Worm (Caenorhabditis elegans): Measurements from ENCODE around the gene T24H10.1.
A peak's percentile ranks its signal among the peaks of the same experiment; 100 is the strongest.

Gene T24H10.1

DNA sequence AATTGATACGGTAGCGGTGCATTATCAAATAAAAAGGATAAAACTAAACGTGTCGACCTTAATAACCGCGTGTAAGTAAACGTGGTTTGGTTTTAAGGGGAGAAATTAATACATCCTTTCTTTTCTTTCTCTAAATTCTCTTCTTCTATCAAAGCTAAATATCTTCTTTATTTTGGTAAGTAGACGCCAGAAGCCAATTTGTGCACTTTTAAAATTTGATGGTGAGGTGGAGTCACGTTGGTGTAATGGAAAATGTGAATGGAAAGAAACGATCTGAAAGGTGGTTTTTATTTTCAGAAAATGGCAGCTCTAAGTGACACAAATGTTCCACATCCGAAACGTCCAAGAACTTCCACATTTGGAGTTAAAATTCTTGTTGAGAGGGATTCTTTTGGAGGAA is 1.6 kb downstream of the T24H10.1 start, which contains the start of gene T24H10.5:
T24H10.5 (plus strand) TSS at position 301 of the 400 bp plus-strand sequence.
- TF ChIP-seq efl-1 (optimal IDR thresholded peaks at IDR 0.05), result no peak
- peak in 1 of 2 experiments; percentile 48 for TF ChIP-seq efl-1 (GFP tag; optimal IDR thresholded peaks at IDR 0.05 in 1 of 2)
- no peak for TF ChIP-seq fkh-8 (tag; optimal IDR thresholded peaks at IDR 0.05)

DNA sequence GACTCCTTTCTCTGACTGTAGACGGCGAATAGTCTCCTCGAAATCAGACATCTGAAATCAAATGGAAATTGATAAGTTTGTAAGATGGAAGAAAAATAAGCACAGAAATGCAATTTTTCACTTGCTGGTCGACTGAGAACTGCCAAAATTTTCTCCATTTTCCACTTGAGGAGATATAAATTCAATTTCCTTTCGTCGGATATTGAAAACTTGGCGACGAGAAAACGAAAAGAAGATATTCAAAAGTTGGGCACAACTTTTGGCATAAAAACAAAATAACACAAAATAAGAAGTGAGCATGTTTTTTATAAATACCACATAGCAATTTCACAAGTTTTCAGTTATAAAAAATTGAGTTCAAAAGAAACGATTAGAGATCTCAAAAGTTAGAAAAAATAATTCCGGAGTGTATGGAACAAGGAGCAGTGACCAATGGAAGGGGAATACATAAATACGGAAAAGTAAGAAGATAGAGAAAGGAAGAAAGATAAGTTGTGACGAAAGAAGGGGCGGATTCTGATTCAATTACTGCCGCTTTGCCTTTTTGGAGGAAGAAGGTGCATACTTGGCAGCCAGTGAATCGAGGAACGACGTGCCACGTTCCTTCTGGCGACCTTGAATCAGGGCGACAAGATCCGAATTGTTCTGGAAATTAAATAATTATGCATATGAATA is 8.1 kb downstream of the T24H10.1 start, which contains the start of gene dyrb-1:
dyrb-1 (minus strand) TSS at position 51 of the 675 bp plus-strand sequence.
- TF ChIP-seq nhr-76 (tag; optimal IDR thresholded peaks at IDR 0.05), result no peak
- TF ChIP-seq sptf-1 (tag; optimal IDR thresholded peaks at IDR 0.05), result no peak
- TF ChIP-seq C04F5.9 (tag; optimal IDR thresholded peaks at IDR 0.05), result no peak
- TF ChIP-seq fkh-4 (tag; optimal IDR thresholded peaks at IDR 0.05; ENCODE audit: borderline replicate concordance), result no peak
- no peak for TF ChIP-seq mab-9 (GFP tag; IDR thresholded peaks at IDR 0.05)
- TF ChIP-seq pqm-1 (tag; optimal IDR thresholded peaks at IDR 0.05), result no peak
- TF ChIP-seq unc-86 (tag; optimal IDR thresholded peaks at IDR 0.05), result no peak
- TF ChIP-seq nhr-237 (tag; optimal IDR thresholded peaks at IDR 0.05), result no peak
- no peak for TF ChIP-seq ceh-8 (GFP tag; optimal IDR thresholded peaks at IDR 0.05)
- TF ChIP-seq hlh-4 (tag; optimal IDR thresholded peaks at IDR 0.05), result no peak
- no peak for TF ChIP-seq mep-1 (tag; optimal IDR thresholded peaks at IDR 0.05)
- no peak for TF ChIP-seq blmp-1 (tag; optimal IDR thresholded peaks at IDR 0.05)
- no peak for TF ChIP-seq hpl-2 (GFP tag; optimal IDR thresholded peaks at IDR 0.05)
- no peak for TF ChIP-seq egl-13 (tag; optimal IDR thresholded peaks at IDR 0.05)
- no peak for TF ChIP-seq lsy-2 (tag; optimal IDR thresholded peaks at IDR 0.05)
- TF ChIP-seq dpl-1 (GFP tag; optimal IDR thresholded peaks at IDR 0.05), result no peak
- TF ChIP-seq lin-15B (tag; optimal IDR thresholded peaks at IDR 0.05), result no peak
- no peak for TF ChIP-seq snpc-4 (tag; optimal IDR thresholded peaks at IDR 0.05)
- no peak for TF ChIP-seq nhr-77 (tag; optimal IDR thresholded peaks at IDR 0.05)
- no peak for TF ChIP-seq mef-2 (tag; optimal IDR thresholded peaks at IDR 0.05)
- peak; percentile 20 for TF ChIP-seq fkh-10 (GFP tag; optimal IDR thresholded peaks at IDR 0.05)
- TF ChIP-seq elt-3 (tag; optimal IDR thresholded peaks at IDR 0.05), result no peak
- TF ChIP-seq snu-23 (GFP tag; optimal IDR thresholded peaks at IDR 0.05), result no peak
- TF ChIP-seq ces-1 (GFP tag; optimal IDR thresholded peaks at IDR 0.05), result peak; percentile 47
- no peak for TF ChIP-seq efl-1 (optimal IDR thresholded peaks at IDR 0.05)
- TF ChIP-seq efl-1 (GFP tag; optimal IDR thresholded peaks at IDR 0.05 in 1 of 2), result no peak
- peak; percentile 43 for TF ChIP-seq lin-14 (GFP tag; optimal IDR thresholded peaks at IDR 0.05)

DNA sequence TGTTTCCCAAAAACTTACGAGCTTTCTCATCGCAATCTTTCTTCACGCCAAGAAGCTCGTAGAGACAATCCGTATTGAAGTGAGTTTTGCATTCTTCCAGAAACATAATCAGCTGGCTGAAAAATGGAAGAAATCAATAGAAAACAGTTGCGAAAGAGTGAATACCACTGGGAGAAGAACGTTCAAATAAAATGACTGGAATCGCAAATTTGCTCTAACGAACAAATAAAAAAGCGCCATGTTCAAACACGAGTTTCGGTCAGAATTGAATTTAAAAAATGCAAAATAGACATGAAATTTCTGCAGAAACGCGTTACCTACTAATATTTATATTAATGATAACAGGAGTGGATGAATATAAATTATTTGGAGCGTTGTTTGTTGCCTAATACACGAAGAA is 9.3 kb downstream of the T24H10.1 start, which contains the start of gene dnj-23:
dnj-23 (minus strand) TSS at position 158 of the 400 bp plus-strand sequence.
- peak; percentile 29 for TF ChIP-seq nhr-71 (tag; optimal IDR thresholded peaks at IDR 0.05)
- no peak for TF ChIP-seq nhr-28 (tag; optimal IDR thresholded peaks at IDR 0.05)
- TF ChIP-seq ztf-4 (tag; optimal IDR thresholded peaks at IDR 0.05), result no peak
- peak; percentile 8 for TF ChIP-seq snu-23 (GFP tag; optimal IDR thresholded peaks at IDR 0.05)
- TF ChIP-seq ceh-88 (GFP tag; IDR thresholded peaks at IDR 0.05), result no peak
- TF ChIP-seq unc-98 (GFP tag; IDR thresholded peaks at IDR 0.05), result no peak
- no peak for TF ChIP-seq ets-5 (GFP tag; IDR thresholded peaks at IDR 0.05)
- TF ChIP-seq elt-2 (tag; optimal IDR thresholded peaks at IDR 0.05), result no peak
- no peak for TF ChIP-seq isw-1 (GFP tag; IDR thresholded peaks at IDR 0.05)
- TF ChIP-seq lin-14 (GFP tag; optimal IDR thresholded peaks at IDR 0.05), result peak; percentile 4
- peak; percentile 26 for TF ChIP-seq blmp-1 (tag; optimal IDR thresholded peaks at IDR 0.05)
- TF ChIP-seq mdl-1 (tag; optimal IDR thresholded peaks at IDR 0.05), result no peak
- peak; percentile 26 to 85 for TF ChIP-seq efl-1 (optimal IDR thresholded peaks at IDR 0.05)
- TF ChIP-seq efl-1 (GFP tag; optimal IDR thresholded peaks at IDR 0.05 in 1 of 2), result peak; percentile 88 to 98
- no peak for TF ChIP-seq egl-27 (tag; optimal IDR thresholded peaks at IDR 0.05)
- TF ChIP-seq lsy-2 (tag; optimal IDR thresholded peaks at IDR 0.05), result peak; percentile 9 to 65
- peak; percentile 42 for TF ChIP-seq nhr-20 (tag; optimal IDR thresholded peaks at IDR 0.05)
- TF ChIP-seq lin-35 (GFP tag; optimal IDR thresholded peaks at IDR 0.05), result peak; percentile 85 to 95
- peak; percentile 59 for TF ChIP-seq skn-1 (tag; optimal IDR thresholded peaks at IDR 0.05)
- peak; percentile 68 to 87 (median 83) for TF ChIP-seq dpl-1 (GFP tag; optimal IDR thresholded peaks at IDR 0.05)
- peak; percentile 5 for TF ChIP-seq nhr-47 (tag; optimal IDR thresholded peaks at IDR 0.05)
- TF ChIP-seq rnt-1 (tag; optimal IDR thresholded peaks at IDR 0.05), result peak; percentile 18
- peak; percentile 35 for TF ChIP-seq mep-1 (tag; optimal IDR thresholded peaks at IDR 0.05)
- TF ChIP-seq ceh-8 (GFP tag; optimal IDR thresholded peaks at IDR 0.05), result no peak

Measured in whole organism, L1 larva.